Fruit fly (Drosophila melanogaster) whole organism, wandering third instar larva: ENCODE results near the gene Cpr65Ay.
"Not testable (repeated sequence)": the region's sequence is repeated elsewhere in the genome, so short reads cannot be mapped to it uniquely, and the experiment has no call there.

ENCODE experiments used
- CrebA ChIP-seq: fragments of 200-800 bp; sonication (Bioruptor generic); optimal IDR thresholded peaks from 2 replicates; lab custom pipeline; 2016; ENCODE audit warnings: missing biosample characterization, mild to moderate bottlenecking, missing genetic modification characterization, borderline replicate concordance
- Hnf4 ChIP-seq: fragments of 200-800 bp; sonication (Bioruptor generic); optimal IDR thresholded peaks from 2 replicates; lab custom pipeline; 2016; ENCODE audit warnings: missing biosample characterization, mild to moderate bottlenecking, missing genetic modification characterization
- Myc ChIP-seq: fragments of >200 bp; optimal IDR thresholded peaks from 2 replicates; lab custom pipeline; 2017
- dmrt93B ChIP-seq: fragments of 200-800 bp; sonication (Bioruptor generic); optimal IDR thresholded peaks from 2 replicates; lab custom pipeline; 2018; ENCODE audit warnings: missing biosample characterization, mild to moderate bottlenecking, missing genetic modification characterization
- h ChIP-seq: fragments of 200-800 bp; sonication (Bioruptor generic); optimal IDR thresholded peaks from 3 replicates; lab custom pipeline; 2016; ENCODE audit warnings: missing biosample characterization, mild to moderate bottlenecking, missing genetic modification characterization
- jim ChIP-seq: fragments of 175-275, 200-325 bp; sonication (Bioruptor generic); optimal IDR thresholded peaks from 2 replicates; lab custom pipeline; 2016; ENCODE audit warnings: missing biosample characterization, mild to moderate bottlenecking, missing genetic modification characterization
- lola ChIP-seq: fragments of >200 bp; optimal IDR thresholded peaks from 2 replicates; lab custom pipeline; 2017; ENCODE audit warnings: missing biosample characterization, missing genetic modification characterization
- pan ChIP-seq: fragments of >200 bp; optimal IDR thresholded peaks from 2 replicates; lab custom pipeline; 2017
- psq ChIP-seq: fragments of 200-800 bp; sonication (Bioruptor generic); optimal IDR thresholded peaks from 3 replicates; lab custom pipeline; 2017; ENCODE audit warnings: missing biosample characterization, mild to moderate bottlenecking, missing genetic modification characterization, moderate library complexity

dm6 chr3L:6146374-6146773 is 12.1 kb downstream of the Cpr65Ay start, which contains the start of gene Lcp65Ab2:
- not testable (repeated sequence) for TF ChIP-seq pan (lab: Kevin White, UChicago); Myc (lab: Kevin White, UChicago); lola (GFP tag; lab: Kevin White, UChicago); Hnf4 (GFP tag; lab: Kevin White, UChicago); dmrt93B; CrebA (GFP tag; lab: Kevin White, UChicago); jim; psq (GFP tag; lab: Kevin White, UChicago); h (GFP tag; lab: Kevin White, UChicago)
